Worm (Caenorhabditis elegans): ENCODE results near the gene C25D7.16.

DNA sequence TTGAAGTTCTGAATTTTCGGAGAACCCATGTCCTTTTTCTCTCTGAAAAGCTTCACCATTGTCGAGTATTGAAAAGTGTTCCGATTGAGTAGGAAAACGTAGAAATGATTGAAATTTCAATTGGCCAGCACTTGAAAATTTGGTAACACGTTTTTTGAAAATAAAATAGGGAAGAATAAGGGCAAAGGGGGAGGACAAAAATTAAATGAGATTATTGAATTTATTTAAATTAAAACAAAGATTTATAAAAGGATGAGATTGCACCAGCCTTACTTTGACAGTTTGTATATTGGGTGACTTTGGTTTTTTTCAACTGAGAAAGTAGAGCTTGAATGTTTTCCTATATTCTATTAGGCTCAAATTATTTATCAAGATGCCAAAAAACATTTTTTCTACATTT is 41.8 kb upstream of the C25D7.16 start, which contains the start of gene obr-2:
- TF ChIP-seq lin-39 (tag; optimal IDR thresholded peaks at IDR 0.05), result no peak
- TF ChIP-seq fos-1 (tag; optimal IDR thresholded peaks at IDR 0.05), result no peak
- no peak for TF ChIP-seq mdl-1 (tag; optimal IDR thresholded peaks at IDR 0.05)
- no peak for TF ChIP-seq unc-130 (GFP tag; optimal IDR thresholded peaks at IDR 0.05)
